Fruit fly (Drosophila melanogaster): ENCODE results near the gene RpL9.
A peak's percentile ranks its signal among the peaks of the same experiment; 100 is the strongest.

Gene RpL9

DNA sequence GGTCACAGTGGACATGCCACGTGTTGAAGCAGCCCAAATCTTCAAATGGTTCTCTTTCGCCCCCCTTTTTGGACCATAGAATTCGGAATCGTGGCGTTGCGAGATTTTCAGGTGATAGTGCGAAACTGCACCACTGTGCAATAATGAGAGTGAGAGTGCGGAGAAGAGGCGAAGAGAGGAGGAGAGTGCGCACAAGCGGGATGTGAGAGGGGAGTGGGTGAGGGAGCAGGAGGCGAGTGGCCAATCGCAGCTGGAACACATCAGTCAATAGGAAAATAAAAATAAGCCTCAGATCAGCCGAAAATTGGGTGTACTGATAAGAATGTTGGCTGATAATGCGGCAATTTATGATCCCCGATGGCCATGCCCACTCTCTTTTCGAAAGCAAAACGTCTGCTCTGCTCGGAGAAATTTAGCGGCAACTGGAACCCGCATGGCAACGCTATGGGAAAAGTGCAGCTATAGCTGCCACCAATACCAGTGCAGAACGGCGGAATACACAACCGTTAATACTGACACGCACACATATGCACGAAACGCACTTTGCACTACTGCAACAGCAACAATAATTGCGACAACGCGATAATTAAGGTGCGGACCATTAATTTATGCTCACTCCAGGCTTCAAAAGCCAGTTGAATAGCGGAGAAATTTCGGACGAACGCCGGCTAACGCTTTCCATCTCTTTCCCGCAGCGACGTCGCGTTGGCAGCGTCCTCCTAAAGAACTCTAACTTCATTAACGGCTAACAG is 36.6 kb downstream of the RpL9 start (continued):
- TF ChIP-seq CG12219 (GFP tag; optimal IDR thresholded peaks at IDR 0.05) (no peak), Hmr (GFP tag; optimal IDR thresholded peaks at IDR 0.05) (no peak), p53 (GFP tag; optimal IDR thresholded peaks at IDR 0.05) (no peak), Dfd (GFP tag; optimal IDR thresholded peaks at IDR 0.05) (no peak), CG11247 (GFP tag; IDR thresholded peaks at IDR 0.05) (no peak), Lpt (GFP tag; optimal IDR thresholded peaks at IDR 0.05) (no peak), ERR (GFP tag; optimal IDR thresholded peaks at IDR 0.05) (peak; percentile 13), Sox100B (GFP tag; optimal IDR thresholded peaks at IDR 0.05) (no peak), cg (GFP tag; optimal IDR thresholded peaks at IDR 0.05) (peak; percentile 87), disco-r (GFP tag; optimal IDR thresholded peaks at IDR 0.05) (no peak), Abd-B (GFP tag; optimal IDR thresholded peaks at IDR 0.05) (no peak), pfk (GFP tag; optimal IDR thresholded peaks at IDR 0.05) (no peak), CG1024 (GFP tag; IDR thresholded peaks at IDR 0.05) (no peak), danr (GFP tag; IDR thresholded peaks at IDR 0.05) (no peak), CG11398 (GFP tag; optimal IDR thresholded peaks at IDR 0.05) (no peak), gce (GFP tag; IDR thresholded peaks at IDR 0.05) (no peak), tup (GFP tag; optimal IDR thresholded peaks at IDR 0.05) (no peak), Vsx1 (GFP tag; optimal IDR thresholded peaks at IDR 0.05) (no peak), Blimp-1 (GFP tag; optimal IDR thresholded peaks at IDR 0.05) (peak; percentile 93), Mad (GFP tag; optimal IDR thresholded peaks at IDR 0.05) (no peak), gro (GFP tag; optimal IDR thresholded peaks at IDR 0.05) (no peak), CG9215 (GFP tag; IDR thresholded peaks at IDR 0.05) (no peak), CG7786 (GFP tag; optimal IDR thresholded peaks at IDR 0.05) (no peak), CG2712 (tag; optimal IDR thresholded peaks at IDR 0.05) (peak; percentile 25), ro (GFP tag; IDR thresholded peaks at IDR 0.05) (no peak), ara (GFP tag; IDR thresholded peaks at IDR 0.05) (no peak), bigmax (GFP tag; optimal IDR thresholded peaks at IDR 0.05) (no peak), CG18011 (GFP tag; optimal IDR thresholded peaks at IDR 0.05) (no peak), Oaz (GFP tag; IDR thresholded peaks at IDR 0.05) (no peak), grau (tag; optimal IDR thresholded peaks at IDR 0.05) (peak; percentile 2), zen (tag; optimal IDR thresholded peaks at IDR 0.05) (no peak), CG17612 (GFP tag; IDR thresholded peaks at IDR 0.05) (no peak), slou (GFP tag; optimal IDR thresholded peaks at IDR 0.05) (no peak), so (GFP tag; IDR thresholded peaks at IDR 0.05) (no peak), gsb (GFP tag; IDR thresholded peaks at IDR 0.05) (no peak), lov (optimal IDR thresholded peaks at IDR 0.05) (no peak), lov (GFP tag; IDR thresholded peaks at IDR 0.05) (no peak), ac (GFP tag; optimal IDR thresholded peaks at IDR 0.05) (no peak), tio (GFP tag; optimal IDR thresholded peaks at IDR 0.05) (no peak), ATbp (GFP tag; optimal IDR thresholded peaks at IDR 0.05) (no peak), CG4424 (GFP tag; optimal IDR thresholded peaks at IDR 0.05) (no peak), nerfin-1 (tag; optimal IDR thresholded peaks at IDR 0.05) (no peak), Med (GFP tag) (peak; percentile 89), CG8924 (tag; optimal IDR thresholded peaks at IDR 0.05) (no peak), fd96Cb (tag; optimal IDR thresholded peaks at IDR 0.05) (no peak), Hr51 (GFP tag; optimal IDR thresholded peaks at IDR 0.05) (no peak), wor (GFP tag; IDR thresholded peaks at IDR 0.05) (no peak), grn (GFP tag; optimal IDR thresholded peaks at IDR 0.05) (no peak), Poxn (GFP tag; IDR thresholded peaks at IDR 0.05) (no peak), CrebB (tag; optimal IDR thresholded peaks at IDR 0.05) (no peak), tx (GFP tag; optimal IDR thresholded peaks at IDR 0.05) (peak; percentile 4)

Measured in whole organism, embryonic.